Fruit fly (Drosophila melanogaster) S2 (cell line): ENCODE data around the gene Kua.

Experiments used
- CG8478 ChIP-seq: fragments of >200 bp; optimal IDR thresholded peaks from 2 replicates; lab custom pipeline; 2018
- CTCF ChIP-seq, 2 experiments: fragments of >200 bp; optimal IDR thresholded peaks; 2 replicates each; lab custom pipeline; 2018

DNA sequence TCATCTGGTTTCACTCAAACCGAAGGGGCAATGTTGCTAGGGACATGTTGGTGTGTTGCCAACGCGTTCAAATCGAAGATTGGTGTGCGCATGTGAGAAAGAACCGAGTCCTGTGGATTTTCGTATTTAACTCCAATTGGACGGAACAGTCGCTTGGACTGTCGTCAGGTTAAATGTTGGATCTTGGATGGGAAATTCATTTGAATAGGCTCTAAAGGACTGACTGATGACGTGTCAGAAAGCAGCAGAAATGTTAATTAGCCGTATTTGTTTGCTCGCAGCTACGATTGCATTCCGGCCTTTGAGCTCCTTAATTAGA, 23.8 kb downstream of the Kua start:
- TF ChIP-seq CG8478 (lab: Kevin White, UChicago) (no peak), CTCF (optimal IDR thresholded peaks at IDR 0.05; lab: Kevin White, UChicago) (no peak)
